Worm (Caenorhabditis elegans) whole organism, midembryonic: ENCODE data around the gene pgph-2.
"Not testable (repeated sequence)": the region's sequence is repeated elsewhere in the genome, so short reads cannot be mapped to it uniquely, and the experiment has no call there.

ENCODE experiments used
- T22C8.4 ChIP-seq: fragments of 200-800 bp; sonication (Bioruptor generic); IDR thresholded peaks from 2 replicates; pipeline ENCODE4 v1.3.6; 2022; ENCODE audit warnings: missing genetic modification characterization, missing compliant biosample characterization
- cog-1 ChIP-seq: sonication (generic microtip); optimal IDR thresholded peaks from 2 replicates; lab custom pipeline; 2016; ENCODE audit warnings: missing genetic modification characterization, missing compliant biosample characterization
- flt-1 ChIP-seq: fragments of 200-800 bp; sonication (Bioruptor generic); IDR thresholded peaks from 2 replicates; pipeline ENCODE4 v1.3.6; 2022; ENCODE audit warnings: missing genetic modification characterization, missing compliant biosample characterization
- klf-2 ChIP-seq: fragments of 200-800 bp; sonication (Bioruptor generic); conservative IDR thresholded peaks from 2 replicates; pipeline ENCODE4 v1.3.6; 2022; ENCODE audit warnings: missing genetic modification reagents, missing genetic modification characterization, missing compliant biosample characterization
- med-1 ChIP-seq: sonication (generic microtip); optimal IDR thresholded peaks from 2 replicates; lab custom pipeline; 2017; ENCODE audit warnings: missing genetic modification characterization, mild to moderate bottlenecking, missing compliant biosample characterization, antibody characterized with exemption, missing genetic modification reagents; ENCODE audit not compliant: insufficient read depth
- ref-1 ChIP-seq: fragments of 200-800 bp; sonication (Bioruptor generic); conservative IDR thresholded peaks from 2 replicates; pipeline ENCODE4 v1.3.6; 2022; ENCODE audit warnings: missing genetic modification reagents, missing genetic modification characterization, missing compliant biosample characterization
- tab-1 ChIP-seq: fragments of 200-800 bp; sonication (Bioruptor generic); IDR thresholded peaks from 2 replicates; pipeline ENCODE4 v1.3.6; 2022; ENCODE audit warnings: missing genetic modification characterization, missing compliant biosample characterization
- ztf-23 ChIP-seq: fragments of 200-800 bp; sonication (Bioruptor generic); IDR thresholded peaks from 2 replicates; pipeline ENCODE4 v1.3.6; 2022; ENCODE audit warnings: missing genetic modification reagents, missing genetic modification characterization, missing compliant biosample characterization
- ztf-29 ChIP-seq: fragments of 200-800 bp; sonication (Bioruptor generic); IDR thresholded peaks from 2 replicates; pipeline ENCODE4 v1.3.6; 2022; ENCODE audit warnings: missing genetic modification reagents, missing genetic modification characterization, missing compliant biosample characterization

- not testable (repeated sequence) for TF ChIP-seq tab-1 (GFP tag; lab: Robert Waterston, UW); T22C8.4; med-1 (GFP tag; lab: Kevin White, UChicago); klf-2 (GFP tag; lab: Robert Waterston, UW); ztf-23 (GFP tag; lab: Robert Waterston, UW); ztf-29 (GFP tag; lab: Robert Waterston, UW); flt-1 (GFP tag; lab: Robert Waterston, UW); cog-1 (tag; lab: Kevin White, UChicago)
- peak; percentile 42; the same call in 1 of the 2 replicates for TF ChIP-seq ref-1 (GFP tag; lab: Robert Waterston, UW)
These were observed 9.7 kb upstream of the pgph-2 start, which contains the start of gene K09H11.11 for ce11 chrV:5755203-5755693.
